Worm (Caenorhabditis elegans) whole organism, young adult: ENCODE results near the gene C35A5.6.

Experiments
- bed-2 ChIP-seq: fragments of 200-800 bp; sonication (Bioruptor generic); IDR thresholded peaks from 2 replicates; pipeline ENCODE4 v1.3.6; 2022; ENCODE audit warnings: missing genetic modification reagents, missing genetic modification characterization, missing compliant biosample characterization
- ceh-79 ChIP-seq: sonication (generic microtip); optimal IDR thresholded peaks from 2 replicates; lab custom pipeline; 2017; ENCODE audit warnings: mild to moderate bottlenecking, missing genetic modification characterization, missing compliant biosample characterization
- dox-1 ChIP-seq: fragments of 200-800 bp; sonication (Bioruptor generic); IDR thresholded peaks from 2 replicates; pipeline ENCODE4 v1.3.6; 2022; ENCODE audit warnings: missing genetic modification reagents, missing genetic modification characterization, missing compliant biosample characterization
- dpl-1 ChIP-seq: fragments of 150-350 bp; optimal IDR thresholded peaks from 2 replicates; lab custom pipeline; 2014; ENCODE audit warnings: missing biosample characterization, missing genetic modification reagents, missing genetic modification characterization
- ekl-4 ChIP-seq: fragments of 200-800 bp; sonication (Bioruptor generic); IDR thresholded peaks from 2 replicates; pipeline ENCODE4 v1.3.6; 2022; ENCODE audit warnings: missing genetic modification reagents, missing genetic modification characterization, missing compliant biosample characterization
- let-607 ChIP-seq, 2 experiments: fragments of 200-800 bp in 1 of 2; sonication (Bioruptor generic) in 1 of 2; sonication (generic microtip) in 1 of 2; optimal IDR thresholded peaks; 2 replicates each; lab custom pipeline; 2016 to 2018; ENCODE audit warnings: mild to moderate bottlenecking in 2 of 2, missing compliant biosample characterization in 2 of 2, missing genetic modification characterization in 2 of 2, moderate library complexity in 2 of 2, missing genotype in 1 of 2
- pha-4 ChIP-seq: fragments of 150-350 bp; sonication (generic microtip); optimal IDR thresholded peaks from 2 replicates; lab custom pipeline; 2014; ENCODE audit warnings: missing biosample characterization, missing genetic modification reagents, missing genetic modification characterization
- sea-2 ChIP-seq: fragments of 200-800 bp; sonication (Bioruptor generic); IDR thresholded peaks from 2 replicates; pipeline ENCODE4 v1.3.6; 2022; ENCODE audit warnings: missing genetic modification characterization, missing compliant biosample characterization
- unc-62 ChIP-seq: fragments of 150-350 bp; optimal IDR thresholded peaks from 2 replicates; lab custom pipeline; 2014; ENCODE audit warnings: missing biosample characterization, missing genetic modification reagents, missing genetic modification characterization

DNA sequence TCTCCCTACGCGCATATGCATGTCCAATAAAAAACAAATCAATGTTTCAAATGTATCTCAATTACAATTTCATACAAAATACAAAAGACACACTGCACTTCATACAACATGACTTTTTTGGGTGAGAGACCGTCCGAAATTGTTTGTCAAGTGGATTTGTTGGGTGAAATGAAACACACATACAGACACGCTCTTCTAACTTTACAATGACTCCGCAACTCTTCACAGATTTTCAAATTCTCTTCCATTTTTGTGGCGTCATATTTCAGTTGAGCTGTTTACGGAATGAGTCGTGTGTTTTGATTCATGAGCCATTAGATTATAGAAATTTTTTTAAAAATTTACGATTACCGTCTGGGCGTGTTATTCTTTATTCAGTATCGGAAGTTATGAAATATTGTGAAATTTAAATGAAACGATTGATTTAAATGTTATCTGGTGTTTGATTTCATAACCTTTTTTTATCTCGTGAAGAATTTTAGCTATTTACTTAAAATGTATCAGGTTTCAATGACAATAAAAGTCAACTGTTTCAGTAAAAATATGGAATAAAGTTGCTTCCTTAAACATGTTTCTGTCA, 32.0 kb upstream of the C35A5.6 start:
- TF ChIP-seq let-607 (tag; optimal IDR thresholded peaks at IDR 0.05; lab: Kevin White, UChicago): no peak
- TF ChIP-seq bed-2 (GFP tag; lab: Robert Waterston, UW): no peak
- no peak for TF ChIP-seq unc-62 (GFP tag; lab: Kevin White, UChicago)
- TF ChIP-seq ceh-79 (tag; lab: Kevin White, UChicago): no peak
- TF ChIP-seq dox-1 (GFP tag; lab: Robert Waterston, UW): no peak
- no peak for TF ChIP-seq sea-2
- TF ChIP-seq ekl-4 (GFP tag; lab: Robert Waterston, UW): no peak
- no peak for TF ChIP-seq pha-4 (tag; lab: Kevin White, UChicago)
- TF ChIP-seq dpl-1 (GFP tag; lab: Kevin White, UChicago): no peak
